Fruit fly (Drosophila melanogaster) whole organism, prepupa: ENCODE measurements around the gene Tap42.

Source experiments
- Blimp-1 ChIP-seq: fragments of 200-800 bp; sonication (Bioruptor generic); optimal IDR thresholded peaks from 3 replicates; lab custom pipeline; 2017; ENCODE audit warnings: missing biosample characterization, missing genetic modification characterization, mild to moderate bottlenecking, moderate library complexity, missing genetic modification reagents
- CG10631 ChIP-seq: fragments of 200-800 bp; sonication (Bioruptor generic); optimal IDR thresholded peaks from 2 replicates; lab custom pipeline; 2016; ENCODE audit warnings: missing biosample characterization, missing genetic modification characterization
- CG10669 ChIP-seq: fragments of 200-800 bp; sonication (Bioruptor generic); optimal IDR thresholded peaks from 3 replicates; lab custom pipeline; 2018; ENCODE audit warnings: missing biosample characterization, mild to moderate bottlenecking, missing genetic modification characterization, moderate library complexity
- CG11294 ChIP-seq: fragments of 200-800 bp; sonication (Bioruptor generic); IDR thresholded peaks from 2 replicates; pipeline ENCODE4 v1.3.6; 2022; ENCODE audit warnings: missing biosample characterization, missing genetic modification characterization
- CG11902 ChIP-seq: fragments of 200-800 bp; sonication (Bioruptor generic); optimal IDR thresholded peaks from 3 replicates; lab custom pipeline; 2016; ENCODE audit warnings: missing biosample characterization, missing genetic modification characterization
- CG15336 ChIP-seq: fragments of 200-800 bp; sonication (Bioruptor generic); IDR thresholded peaks from 2 replicates; pipeline ENCODE4 v1.3.6; 2022; ENCODE audit warnings: missing biosample characterization, missing genetic modification characterization
- CG16779 ChIP-seq: fragments of 200-800 bp; sonication (Bioruptor generic); optimal IDR thresholded peaks from 3 replicates; lab custom pipeline; 2017; ENCODE audit warnings: missing biosample characterization, mild to moderate bottlenecking, missing genetic modification characterization
- CG3032 ChIP-seq: fragments of 200-800 bp; optimal IDR thresholded peaks from 2 replicates; lab custom pipeline; 2019; ENCODE audit warnings: missing biosample characterization, mild to moderate bottlenecking, missing genetic modification characterization, moderate library complexity
- CG32006 ChIP-seq: fragments of 200-800 bp; sonication (Bioruptor generic); optimal IDR thresholded peaks from 3 replicates; lab custom pipeline; 2017; ENCODE audit warnings: missing biosample characterization, mild to moderate bottlenecking, missing genetic modification characterization
- CG34406 ChIP-seq: fragments of 200-800 bp; sonication (Bioruptor generic); optimal IDR thresholded peaks from 3 replicates; lab custom pipeline; 2016; ENCODE audit warnings: missing biosample characterization, missing genetic modification characterization
- CG3919 ChIP-seq: fragments of 200-800 bp; sonication (Bioruptor generic); optimal IDR thresholded peaks from 3 replicates; lab custom pipeline; 2016; ENCODE audit warnings: missing biosample characterization, missing genetic modification characterization
- CG6163 ChIP-seq: fragments of 200-800 bp; sonication (Bioruptor generic); IDR thresholded peaks from 3 replicates; pipeline ENCODE4 v1.3.6; 2022; ENCODE audit warnings: missing biosample characterization, missing genetic modification characterization
- CG6276 ChIP-seq: fragments of 200-800 bp; sonication (Bioruptor generic); optimal IDR thresholded peaks from 2 replicates; lab custom pipeline; 2017; ENCODE audit warnings: missing biosample characterization, mild to moderate bottlenecking, missing genetic modification characterization
- CG6808 ChIP-seq: fragments of 200-800 bp; sonication (Bioruptor generic); optimal IDR thresholded peaks from 3 replicates; lab custom pipeline; 2017; ENCODE audit warnings: missing biosample characterization, missing genetic modification characterization, mild to moderate bottlenecking, moderate library complexity, missing genetic modification reagents
- CG6854 ChIP-seq: fragments of 200-800 bp; sonication (Bioruptor generic); optimal IDR thresholded peaks from 2 replicates; lab custom pipeline; 2017; ENCODE audit warnings: missing biosample characterization, mild to moderate bottlenecking, missing genetic modification characterization
- CG8119 ChIP-seq: fragments of 200-800 bp; sonication (Bioruptor generic); IDR thresholded peaks from 3 replicates; pipeline ENCODE4 v1.3.6; 2022; ENCODE audit warnings: missing biosample characterization, missing genetic modification characterization
- Eip78C ChIP-seq: fragments of 200-800 bp; sonication (Bioruptor generic); peaks from one replicate; lab custom pipeline; 2016; ENCODE audit warnings: missing biosample characterization, missing genetic modification characterization
- Ets21C ChIP-seq: fragments of 200-800 bp; sonication (Bioruptor generic); optimal IDR thresholded peaks from 3 replicates; lab custom pipeline; 2016; ENCODE audit warnings: missing biosample characterization, missing genetic modification characterization
- Ets96B ChIP-seq: fragments of 200-800 bp; optimal IDR thresholded peaks from 2 replicates; lab custom pipeline; 2019; ENCODE audit warnings: missing biosample characterization, mild to moderate bottlenecking, missing genetic modification characterization, moderate library complexity
- Gug ChIP-seq: fragments of 200-800 bp; sonication (Bioruptor generic); IDR thresholded peaks from 2 replicates; pipeline ENCODE4 v1.3.6; 2022; ENCODE audit warnings: missing biosample characterization, missing genetic modification characterization
- Hr4 ChIP-seq: fragments of 200-800 bp; sonication (Bioruptor generic); optimal IDR thresholded peaks from 3 replicates; lab custom pipeline; 2016; ENCODE audit warnings: missing biosample characterization, missing genetic modification characterization
- OdsH ChIP-seq: fragments of 200-800 bp; sonication (Bioruptor generic); optimal IDR thresholded peaks from 3 replicates; lab custom pipeline; 2016; ENCODE audit warnings: missing biosample characterization, missing genetic modification characterization
- Smox ChIP-seq: fragments of 200-800 bp; sonication (Bioruptor generic); optimal IDR thresholded peaks from 3 replicates; lab custom pipeline; 2016; ENCODE audit warnings: missing biosample characterization, missing genetic modification characterization
- Sox14 ChIP-seq: fragments of 200-800 bp; sonication (Bioruptor generic); optimal IDR thresholded peaks from 3 replicates; lab custom pipeline; 2016; ENCODE audit warnings: missing biosample characterization, missing genetic modification characterization
- achi ChIP-seq: fragments of 200-800 bp; sonication (Bioruptor generic); optimal IDR thresholded peaks from 3 replicates; lab custom pipeline; 2016; ENCODE audit warnings: missing biosample characterization, missing genetic modification characterization
- acj6 ChIP-seq: fragments of 200-800 bp; sonication (Bioruptor generic); optimal IDR thresholded peaks from 3 replicates; lab custom pipeline; 2016; ENCODE audit warnings: missing biosample characterization, missing genetic modification characterization
- dac ChIP-seq: fragments of 200-800 bp; sonication (Bioruptor generic); optimal IDR thresholded peaks from 2 replicates; lab custom pipeline; 2017; ENCODE audit warnings: missing biosample characterization, mild to moderate bottlenecking, missing genetic modification characterization
- dsx ChIP-seq: fragments of 200-800 bp; optimal IDR thresholded peaks from 3 replicates; lab custom pipeline; 2019; ENCODE audit warnings: missing biosample characterization, mild to moderate bottlenecking, missing genetic modification characterization, moderate library complexity; ENCODE audit not compliant: poor library complexity, severe bottlenecking
- eg ChIP-seq: fragments of 200-800 bp; sonication (Bioruptor generic); IDR thresholded peaks from 3 replicates; pipeline ENCODE4 v1.3.6; 2022; ENCODE audit warnings: missing biosample characterization, missing genetic modification characterization
- fd59A ChIP-seq: fragments of 200-800 bp; sonication (Bioruptor generic); optimal IDR thresholded peaks from 2 replicates; lab custom pipeline; 2017; ENCODE audit warnings: missing biosample characterization, mild to moderate bottlenecking, missing genetic modification characterization, missing genetic modification reagents
- fd85E ChIP-seq: fragments of 200-800 bp; sonication (Bioruptor generic); optimal IDR thresholded peaks from 3 replicates; lab custom pipeline; 2016; ENCODE audit warnings: missing biosample characterization, missing genetic modification characterization
- fkh ChIP-seq: fragments of 200-800 bp; sonication (Bioruptor generic); optimal IDR thresholded peaks from 3 replicates; lab custom pipeline; 2017; ENCODE audit warnings: missing biosample characterization, mild to moderate bottlenecking, missing genetic modification characterization, moderate library complexity
- lz ChIP-seq: fragments of 200-800 bp; sonication (Bioruptor generic); optimal IDR thresholded peaks from 3 replicates; lab custom pipeline; 2016; ENCODE audit warnings: missing biosample characterization, missing genetic modification characterization
- net ChIP-seq: fragments of 200-800 bp; sonication (Bioruptor generic); optimal IDR thresholded peaks from 3 replicates; lab custom pipeline; 2016; ENCODE audit warnings: missing biosample characterization, missing genetic modification characterization
- salr ChIP-seq, 2 experiments: fragments of 200-800 bp; sonication (Bioruptor generic); optimal IDR thresholded peaks; 3 replicates each; lab custom pipeline; 2016 to 2018; ENCODE audit warnings: missing biosample characterization in 2 of 2, missing genetic modification characterization in 2 of 2, mild to moderate bottlenecking in 1 of 2
- spab ChIP-seq: fragments of 200-800 bp; sonication (Bioruptor generic); optimal IDR thresholded peaks from 2 replicates; lab custom pipeline; 2017; ENCODE audit warnings: missing biosample characterization, mild to moderate bottlenecking, missing genetic modification characterization, missing genetic modification reagents
- ss ChIP-seq, 2 experiments: fragments of 200-800 bp; sonication (Bioruptor generic); optimal IDR thresholded peaks; 2 replicates in 1 of 2; 3 replicates in 1 of 2; lab custom pipeline; 2017 to 2018; ENCODE audit warnings: mild to moderate bottlenecking in 2 of 2, missing biosample characterization in 2 of 2, missing genetic modification characterization in 2 of 2, moderate library complexity in 1 of 2
- svp ChIP-seq: fragments of 200-800 bp; sonication (Bioruptor generic); peaks from one replicate; lab custom pipeline; 2016; ENCODE audit warnings: missing biosample characterization, missing genetic modification characterization
- topi ChIP-seq: fragments of 200-800 bp; sonication (Bioruptor generic); optimal IDR thresholded peaks from 3 replicates; lab custom pipeline; 2016; ENCODE audit warnings: missing biosample characterization, missing genetic modification characterization
- vri ChIP-seq: fragments of 200-800 bp; sonication (Bioruptor generic); optimal IDR thresholded peaks from 3 replicates; lab custom pipeline; 2016; ENCODE audit warnings: missing biosample characterization, mild to moderate bottlenecking, missing genetic modification characterization

The Tap42 gene

DNA sequence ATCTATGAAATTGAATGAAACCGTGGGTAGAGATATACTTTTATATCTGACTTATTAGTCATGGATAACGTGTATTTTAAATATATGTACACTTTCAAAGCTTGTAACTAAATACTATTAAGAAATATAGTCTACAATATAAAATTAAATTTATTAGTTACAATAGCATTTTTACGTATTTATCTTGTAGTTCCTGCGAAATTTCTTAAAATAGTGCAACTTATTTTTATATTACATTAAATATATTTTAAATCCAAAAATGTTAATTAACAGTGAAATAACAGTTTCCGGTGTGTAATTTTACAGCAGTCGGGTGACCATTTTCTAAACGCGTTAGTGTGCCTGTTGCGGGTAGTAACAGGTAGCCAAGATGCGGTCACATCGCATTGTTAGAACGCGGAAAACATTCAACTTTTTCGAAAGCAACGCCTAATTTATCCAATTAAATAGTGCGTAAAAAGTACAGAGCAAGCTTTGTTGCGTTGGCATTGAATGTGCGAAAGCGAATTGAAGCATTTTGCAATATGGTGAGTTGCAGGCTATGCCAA lies 31.3 kb downstream of the Tap42 start, which contains the start of the genes CG10859 and CG7110 (continued):
- no peak for TF ChIP-seq fd85E
- no peak for TF ChIP-seq Ets21C
- no peak for TF ChIP-seq Gug
- no peak for TF ChIP-seq dsx (GFP tag; lab: Kevin White, UChicago)
- no peak for TF ChIP-seq achi
- TF ChIP-seq Sox14, result no peak
- no peak for TF ChIP-seq Blimp-1 (GFP tag; lab: Kevin White, UChicago)

DNA sequence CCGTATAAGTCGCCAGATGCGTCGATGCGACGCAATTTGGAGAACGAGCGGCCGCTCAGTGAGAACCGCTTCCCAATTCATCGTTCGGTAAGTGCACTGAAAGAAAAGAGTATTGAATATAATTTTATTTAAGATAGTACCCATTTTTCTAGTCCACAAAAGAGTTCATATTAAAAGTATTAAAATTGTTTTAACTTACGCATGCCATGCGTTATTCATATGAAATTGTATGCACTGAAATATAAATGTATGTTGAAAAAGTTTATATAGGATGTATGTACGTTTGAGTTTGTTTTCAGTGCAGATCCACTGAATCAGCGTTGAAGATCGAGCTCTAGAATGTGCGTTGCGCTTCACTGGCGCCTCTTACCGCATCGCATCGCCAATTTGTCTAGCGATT lies 32.1 kb downstream of the Tap42 start:
- TF ChIP-seq svp, result peak; percentile 29
- TF ChIP-seq acj6, result peak; percentile 16
- peak; percentile 23 for TF ChIP-seq net
- peak; percentile 5 for TF ChIP-seq Sox14
- peak; percentile 37 for TF ChIP-seq Hr4 (GFP tag; lab: Kevin White, UChicago)
- TF ChIP-seq CG34406, result no peak
- TF ChIP-seq fkh (GFP tag; lab: Kevin White, UChicago), result no peak
- TF ChIP-seq CG32006 (GFP tag; lab: Kevin White, UChicago), result peak; percentile 51
- TF ChIP-seq Smox, result no peak
- peak; percentile 59 for TF ChIP-seq Eip78C (GFP tag; lab: Kevin White, UChicago)
- TF ChIP-seq CG8119 (GFP tag; lab: Robert Waterston, UW), result peak; percentile 52; the same call in 1 of the 3 replicates
- TF ChIP-seq CG3919, result peak; percentile 30
- TF ChIP-seq vri (GFP tag; lab: Kevin White, UChicago), result no peak
- no peak for TF ChIP-seq CG11902
- no peak for TF ChIP-seq CG6808 (GFP tag; lab: Kevin White, UChicago)
- no peak for TF ChIP-seq CG3032 (tag; lab: Kevin White, UChicago)
- TF ChIP-seq fd85E, result no peak
- TF ChIP-seq CG6276 (GFP tag; lab: Kevin White, UChicago), result no peak
- peak; percentile 27 for TF ChIP-seq OdsH (GFP tag; lab: Kevin White, UChicago)
- TF ChIP-seq CG11294, result no peak
- no peak for TF ChIP-seq dac (GFP tag; lab: Kevin White, UChicago)
- 0 out of 3 replicates have a peak, but pooled peaks have one; percentile 24 for TF ChIP-seq CG6163
- TF ChIP-seq topi (GFP tag; lab: Kevin White, UChicago), result no peak
- peak; percentile 54 for TF ChIP-seq CG15336 (GFP tag; lab: Robert Waterston, UW)
- no peak for TF ChIP-seq ss (GFP tag; optimal IDR thresholded peaks at IDR 0.05; lab: Kevin White, UChicago)
- TF ChIP-seq eg (GFP tag; lab: Robert Waterston, UW), result no peak
- peak; percentile 18 for TF ChIP-seq achi
- TF ChIP-seq CG10631, result peak; percentile 15
- TF ChIP-seq, all 60 proteins: peak for 14

DNA sequence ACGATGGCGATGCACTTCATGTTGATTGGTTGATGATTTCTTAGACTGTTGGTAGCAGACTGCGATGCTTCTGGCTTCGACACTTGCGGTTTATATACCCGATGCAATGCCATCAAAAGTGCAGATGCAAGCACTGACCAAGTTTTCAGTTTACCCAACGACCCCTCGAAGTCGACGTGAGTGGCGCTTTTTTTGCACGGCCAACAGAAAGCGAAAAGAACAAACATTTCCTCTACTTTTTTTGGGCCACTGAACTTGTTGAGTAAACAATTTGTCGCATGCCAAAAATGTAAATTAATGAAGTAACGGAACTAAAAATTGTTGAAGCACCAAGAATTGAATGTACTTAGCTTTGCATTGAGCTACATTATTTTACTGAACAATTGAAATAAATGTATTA lies 44.1 kb downstream of the Tap42 start, which contains the start of gene Vm34Ca:
Gene Vm34Ca, minus strand, starts transcription at position 66 of the 400 bp plus-strand sequence.
- TF ChIP-seq lz (GFP tag; lab: Kevin White, UChicago) (no peak), CG6854 (no peak), CG11294 (no peak), CG10669 (no peak), CG8119 (GFP tag; lab: Robert Waterston, UW) (no peak), Ets96B (tag; lab: Kevin White, UChicago) (no peak), CG16779 (no peak), fd59A (GFP tag; lab: Kevin White, UChicago) (no peak), spab (no peak), acj6 (no peak), salr (GFP tag; optimal IDR thresholded peaks at IDR 0.05; lab: Kevin White, UChicago) (no peak)
